Worm (Caenorhabditis elegans): ENCODE data around the gene cbp-1.

ce11 chrIII:9813146-9813545 lies 46.8 kb downstream of the cbp-1 start, which contains the start of gene ZK632.14:
- TF ChIP-seq nhr-237 (tag; optimal IDR thresholded peaks at IDR 0.05): no peak
- no peak for TF ChIP-seq elt-1 (tag; optimal IDR thresholded peaks at IDR 0.05)
- no peak for TF ChIP-seq nhr-12 (tag; optimal IDR thresholded peaks at IDR 0.05)
- no peak for TF ChIP-seq sea-2 (GFP tag; optimal IDR thresholded peaks at IDR 0.05)
- TF ChIP-seq eor-1 (tag; optimal IDR thresholded peaks at IDR 0.05): no peak
- TF ChIP-seq ceh-82 (tag; optimal IDR thresholded peaks at IDR 0.05): no peak
- no peak for TF ChIP-seq nhr-77 (tag; optimal IDR thresholded peaks at IDR 0.05)
- TF ChIP-seq skn-1 (tag; optimal IDR thresholded peaks at IDR 0.05): no peak
- TF ChIP-seq snpc-4 (tag; optimal IDR thresholded peaks at IDR 0.05): no peak
- TF ChIP-seq ceh-9 (tag; optimal IDR thresholded peaks at IDR 0.05): no peak
- TF ChIP-seq pha-4 (tag; optimal IDR thresholded peaks at IDR 0.05): no peak
- TF ChIP-seq ceh-28 (tag; optimal IDR thresholded peaks at IDR 0.05): no peak
- no peak for TF ChIP-seq mml-1 (tag; optimal IDR thresholded peaks at IDR 0.05)
- no peak for TF ChIP-seq zag-1 (tag; optimal IDR thresholded peaks at IDR 0.05)

All from whole organism, L3 larva.